Worm (Caenorhabditis elegans) whole organism, late embryonic: Measurements from ENCODE around the gene cdh-3.

ENCODE experiments used
- F13H6.1 ChIP-seq: sonication (generic microtip); optimal IDR thresholded peaks from 2 replicates; lab custom pipeline; 2016; ENCODE audit warnings: missing genetic modification characterization, missing compliant biosample characterization
- K02D7.2 ChIP-seq: sonication (generic microtip); optimal IDR thresholded peaks from 2 replicates; lab custom pipeline; 2017; ENCODE audit warnings: mild to moderate bottlenecking, missing genetic modification characterization, missing compliant biosample characterization
- K09A11.1 ChIP-seq: sonication (generic microtip); optimal IDR thresholded peaks from 2 replicates; lab custom pipeline; 2017; ENCODE audit warnings: antibody characterized with exemption, mild to moderate bottlenecking, missing genetic modification characterization, missing compliant biosample characterization; ENCODE audit not compliant: insufficient read depth
- T23F11.4 ChIP-seq: fragments of 200-800 bp; sonication (Bioruptor generic); optimal IDR thresholded peaks from 2 replicates; lab custom pipeline; 2018; ENCODE audit warnings: mild to moderate bottlenecking, missing genetic modification characterization, missing compliant biosample characterization
- Y22D7AL.16 ChIP-seq: sonication (generic microtip); optimal IDR thresholded peaks from 2 replicates; lab custom pipeline; 2016; ENCODE audit warnings: missing genetic modification characterization, missing compliant biosample characterization
- ceh-19 ChIP-seq: fragments of 200-800 bp; sonication (Bioruptor generic); optimal IDR thresholded peaks from 2 replicates; lab custom pipeline; 2018; ENCODE audit warnings: mild to moderate bottlenecking, missing genetic modification characterization, missing compliant biosample characterization
- ceh-22 ChIP-seq: sonication (generic microtip); optimal IDR thresholded peaks from 2 replicates; lab custom pipeline; 2017; ENCODE audit warnings: missing biosample characterization, missing genetic modification characterization
- ceh-31 ChIP-seq: sonication (generic microtip); optimal IDR thresholded peaks from 2 replicates; lab custom pipeline; 2016; ENCODE audit warnings: missing genetic modification characterization, missing compliant biosample characterization
- ceh-34 ChIP-seq: sonication (generic microtip); optimal IDR thresholded peaks from 2 replicates; lab custom pipeline; 2016; ENCODE audit warnings: mild to moderate bottlenecking, missing genetic modification characterization, missing compliant biosample characterization
- ceh-48 ChIP-seq: sonication (generic microtip); optimal IDR thresholded peaks from 2 replicates; lab custom pipeline; 2016; ENCODE audit warnings: missing genetic modification characterization, inconsistent platforms, missing compliant biosample characterization
- ceh-9 ChIP-seq: sonication (generic microtip); optimal IDR thresholded peaks from 2 replicates; lab custom pipeline; 2016; ENCODE audit warnings: mild to moderate bottlenecking, missing genetic modification characterization, inconsistent platforms, missing compliant biosample characterization
- che-1 ChIP-seq: sonication (generic microtip); optimal IDR thresholded peaks from 2 replicates; lab custom pipeline; 2016; ENCODE audit warnings: mild to moderate bottlenecking, missing genetic modification characterization, missing compliant biosample characterization
- dve-1 ChIP-seq: sonication (generic microtip); optimal IDR thresholded peaks from 2 replicates; lab custom pipeline; 2017; ENCODE audit warnings: antibody characterized with exemption, mild to moderate bottlenecking, missing genetic modification characterization, missing compliant biosample characterization
- elt-4 ChIP-seq: sonication (generic microtip); optimal IDR thresholded peaks from 2 replicates; lab custom pipeline; 2016; ENCODE audit warnings: missing genetic modification characterization, missing compliant biosample characterization
- fax-1 ChIP-seq: sonication (generic microtip); optimal IDR thresholded peaks from 2 replicates; lab custom pipeline; 2016; ENCODE audit warnings: missing genotype, missing genetic modification characterization, missing compliant biosample characterization
- hlh-6 ChIP-seq: sonication (generic microtip); optimal IDR thresholded peaks from 2 replicates; lab custom pipeline; 2016; ENCODE audit warnings: missing genotype, missing genetic modification characterization, missing compliant biosample characterization
- lin-11 ChIP-seq: fragments of 200-800 bp; sonication (Bioruptor generic); optimal IDR thresholded peaks from 2 replicates; lab custom pipeline; 2018; ENCODE audit warnings: mild to moderate bottlenecking, missing genetic modification characterization, missing compliant biosample characterization
- madf-2 ChIP-seq: sonication (generic microtip); optimal IDR thresholded peaks from 2 replicates; lab custom pipeline; 2017; ENCODE audit warnings: missing genetic modification characterization, missing compliant biosample characterization
- nfya-1 ChIP-seq: sonication (generic microtip); optimal IDR thresholded peaks from 2 replicates; lab custom pipeline; 2017; ENCODE audit warnings: missing genetic modification characterization, mild to moderate bottlenecking, missing compliant biosample characterization, antibody characterized with exemption, moderate library complexity
- odd-2 ChIP-seq: sonication (generic microtip); optimal IDR thresholded peaks from 2 replicates; lab custom pipeline; 2017; ENCODE audit warnings: antibody characterized with exemption, mild to moderate bottlenecking, missing genetic modification characterization, missing compliant biosample characterization
- pag-3 ChIP-seq: sonication (generic microtip); optimal IDR thresholded peaks from 2 replicates; lab custom pipeline; 2016; ENCODE audit warnings: missing compliant biosample characterization, missing genetic modification characterization, borderline replicate concordance
- pat-9 ChIP-seq: fragments of 200-800 bp; sonication (Bioruptor generic); optimal IDR thresholded peaks from 2 replicates; lab custom pipeline; 2018; ENCODE audit warnings: mild to moderate bottlenecking, missing genetic modification characterization, moderate library complexity, missing compliant biosample characterization
- pax-1 ChIP-seq: fragments of 150-350 bp; optimal IDR thresholded peaks from 2 replicates; lab custom pipeline; 2014; ENCODE audit warnings: missing biosample characterization, missing genetic modification characterization
- pha-2 ChIP-seq: sonication (generic microtip); optimal IDR thresholded peaks from 2 replicates; lab custom pipeline; 2017; ENCODE audit warnings: mild to moderate bottlenecking, missing genetic modification characterization, missing compliant biosample characterization
- pqm-1 ChIP-seq: sonication (generic microtip); optimal IDR thresholded peaks from 2 replicates; lab custom pipeline; 2016; ENCODE audit warnings: missing genetic modification characterization, missing compliant biosample characterization
- ref-2 ChIP-seq: sonication (generic microtip); optimal IDR thresholded peaks from 2 replicates; lab custom pipeline; 2016; ENCODE audit warnings: missing genetic modification characterization, missing compliant biosample characterization
- rnt-1 ChIP-seq: sonication (generic microtip); optimal IDR thresholded peaks from 2 replicates; lab custom pipeline; 2016; ENCODE audit warnings: missing genetic modification characterization, missing compliant biosample characterization
- sdc-2 ChIP-seq: sonication (generic microtip); optimal IDR thresholded peaks from 2 replicates; lab custom pipeline; 2016; ENCODE audit warnings: missing genotype, missing genetic modification characterization, missing compliant biosample characterization
- sox-2 ChIP-seq: fragments of 200-800 bp; sonication (Bioruptor generic); IDR thresholded peaks from 2 replicates; pipeline ENCODE4 v1.3.6; 2022; ENCODE audit warnings: missing genetic modification reagents, missing genetic modification characterization, missing compliant biosample characterization
- syd-9 ChIP-seq: sonication (generic microtip); optimal IDR thresholded peaks from 2 replicates; lab custom pipeline; 2016; ENCODE audit warnings: mild to moderate bottlenecking, missing genetic modification characterization, moderate library complexity, missing compliant biosample characterization
- tbx-7 ChIP-seq: sonication (generic microtip); optimal IDR thresholded peaks from 2 replicates; lab custom pipeline; 2016; ENCODE audit warnings: missing genotype, missing genetic modification characterization, missing compliant biosample characterization
- unc-42 ChIP-seq: sonication (generic microtip); optimal IDR thresholded peaks from 2 replicates; lab custom pipeline; 2016; ENCODE audit warnings: missing genotype, missing genetic modification characterization, missing compliant biosample characterization
- unc-86 ChIP-seq: sonication (generic microtip); optimal IDR thresholded peaks from 2 replicates; lab custom pipeline; 2016; ENCODE audit warnings: missing genetic modification characterization, missing compliant biosample characterization

Gene cdh-3

DNA sequence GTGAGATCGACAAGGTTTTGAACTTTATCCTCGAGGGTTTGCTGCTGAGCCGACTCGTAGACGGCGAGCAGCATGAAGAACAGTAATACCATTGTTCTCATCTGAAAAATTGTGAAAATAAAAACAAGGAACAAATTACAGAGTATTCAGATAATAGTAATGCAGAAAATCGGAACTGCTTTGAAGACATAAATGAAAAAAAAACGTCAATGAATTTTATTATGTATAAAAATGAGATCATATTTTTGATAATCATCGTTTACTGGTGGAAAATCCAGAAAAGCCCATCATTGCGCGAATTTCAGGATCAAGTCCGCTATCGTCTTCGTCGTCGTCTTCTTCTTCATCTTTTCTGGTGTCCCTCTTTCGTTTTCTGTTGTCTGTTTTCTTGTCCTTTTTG, 14.7 kb upstream of the cdh-3 start, which contains the start of gene ZK686.3:
ZK686.3 (minus strand) TSS at position 101 of the 400 bp plus-strand sequence.
- TF ChIP-seq hlh-6 (tag; lab: Kevin White, UChicago) (no peak), madf-2 (tag; lab: Kevin White, UChicago) (no peak), lin-11 (tag; lab: Kevin White, UChicago) (no peak), K09A11.1 (tag; lab: Kevin White, UChicago) (no peak), ceh-9 (tag; lab: Kevin White, UChicago) (no peak), unc-86 (no peak), ceh-31 (tag; lab: Kevin White, UChicago) (no peak), tbx-7 (tag; lab: Kevin White, UChicago) (no peak), rnt-1 (tag; lab: Kevin White, UChicago) (no peak), odd-2 (tag; lab: Kevin White, UChicago) (no peak), dve-1 (tag; lab: Kevin White, UChicago) (no peak), ceh-19 (GFP tag; lab: Kevin White, UChicago) (no peak), ceh-22 (tag; lab: Kevin White, UChicago) (no peak), ref-2 (tag; lab: Kevin White, UChicago) (no peak), syd-9 (tag; lab: Kevin White, UChicago) (no peak), K02D7.2 (tag; lab: Kevin White, UChicago) (no peak)

DNA sequence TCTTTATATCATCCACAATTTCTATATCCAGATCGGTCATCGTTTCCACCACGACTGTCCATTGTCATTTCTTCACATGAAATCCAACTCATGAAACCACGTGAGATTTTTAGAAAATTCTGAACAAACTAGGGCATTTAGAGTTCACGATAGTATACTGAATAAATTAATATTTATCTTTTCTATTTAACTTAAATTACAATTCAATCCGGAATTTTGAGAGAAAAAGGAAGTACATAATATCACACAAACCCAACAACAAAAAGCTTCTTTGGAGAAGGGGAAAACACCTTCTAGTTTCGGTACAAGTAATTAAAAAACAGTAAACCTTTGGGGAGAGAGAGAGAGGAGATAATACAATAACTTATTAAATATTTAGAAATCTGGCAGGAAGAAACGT, 13.2 kb upstream of the cdh-3 start, which contains the start of gene ZK686.5:
ZK686.5 (minus strand) TSS at position 101 of the 400 bp plus-strand sequence.
- TF ChIP-seq syd-9 (tag; lab: Kevin White, UChicago) (no peak), pha-2 (no peak), Y22D7AL.16 (tag; lab: Kevin White, UChicago) (no peak), unc-42 (tag; lab: Kevin White, UChicago) (no peak), fax-1 (tag; lab: Kevin White, UChicago) (no peak), pag-3 (tag; lab: Kevin White, UChicago) (no peak), K09A11.1 (tag; lab: Kevin White, UChicago) (no peak), pqm-1 (no peak)
- TF ChIP-seq, all 69 proteins: peak for 0

DNA sequence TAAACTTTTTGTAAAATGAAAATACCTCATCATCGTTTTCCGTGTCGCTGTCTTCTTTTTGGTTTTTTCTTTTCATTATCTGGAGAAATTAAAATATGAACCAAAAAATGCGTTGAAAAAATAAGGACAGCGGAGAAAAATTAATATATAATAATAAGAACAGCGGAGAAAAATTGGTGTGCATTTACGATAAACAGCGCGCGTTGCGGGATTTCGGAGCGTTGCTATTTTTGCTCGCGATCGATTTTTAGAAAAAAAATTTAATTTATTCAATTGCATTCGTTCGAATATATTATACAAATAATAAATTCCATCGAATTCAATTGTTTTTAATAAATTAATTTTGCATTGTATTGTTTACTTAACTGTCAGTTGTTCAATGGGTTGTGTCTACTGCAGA, 11.7 kb upstream of the cdh-3 start, which contains the start of gene ZK686.2:
ZK686.2 (minus strand) TSS at position 79 of the 400 bp plus-strand sequence.
- TF ChIP-seq ceh-34, result no peak
- TF ChIP-seq ceh-48 (tag; lab: Kevin White, UChicago), result peak; percentile 77
- TF ChIP-seq pat-9, result no peak
- TF ChIP-seq nfya-1 (tag; lab: Kevin White, UChicago), result peak; percentile 24
- no peak for TF ChIP-seq sox-2
- TF ChIP-seq unc-42 (tag; lab: Kevin White, UChicago), result peak; percentile 40
- TF ChIP-seq fax-1 (tag; lab: Kevin White, UChicago), result no peak
- no peak for TF ChIP-seq Y22D7AL.16 (tag; lab: Kevin White, UChicago)
- no peak for TF ChIP-seq F13H6.1 (tag; lab: Kevin White, UChicago)
- no peak for TF ChIP-seq che-1 (tag; lab: Kevin White, UChicago)
- TF ChIP-seq pax-1 (tag; lab: Kevin White, UChicago), result no peak
- no peak for TF ChIP-seq ceh-31 (tag; lab: Kevin White, UChicago)
- TF ChIP-seq rnt-1 (tag; lab: Kevin White, UChicago), result no peak
- no peak for TF ChIP-seq T23F11.4 (GFP tag; lab: Kevin White, UChicago)
- no peak for TF ChIP-seq K02D7.2 (tag; lab: Kevin White, UChicago)
- no peak for TF ChIP-seq lin-11 (tag; lab: Kevin White, UChicago)
- no peak for TF ChIP-seq elt-4 (tag; lab: Kevin White, UChicago)

DNA sequence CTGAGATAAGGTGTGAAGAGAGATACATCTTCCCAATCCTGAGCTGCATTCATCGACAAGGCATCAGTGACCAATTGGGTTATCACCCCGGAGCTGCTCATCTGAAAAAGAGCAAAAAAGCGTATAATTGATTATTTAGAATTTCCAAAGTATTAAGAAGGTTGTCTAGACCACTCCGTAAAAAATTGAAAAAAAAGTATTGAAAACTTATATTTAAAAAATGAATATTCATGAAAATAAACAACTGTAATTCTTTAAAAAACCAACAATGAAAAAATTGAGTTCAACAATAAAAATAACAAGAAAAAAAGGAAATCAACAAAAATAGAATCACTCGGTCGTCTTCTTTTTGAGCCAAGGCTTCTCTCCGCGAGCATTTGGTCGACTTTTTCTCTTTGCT, 9.3 kb upstream of the cdh-3 start, which contains the start of gene mtx-2:
mtx-2 (minus strand) TSS at position 101 of the 400 bp plus-strand sequence.
- TF ChIP-seq che-1 (tag; lab: Kevin White, UChicago) (no peak), lin-11 (tag; lab: Kevin White, UChicago) (no peak), sdc-2 (tag; lab: Kevin White, UChicago) (no peak), K02D7.2 (tag; lab: Kevin White, UChicago) (no peak), hlh-6 (tag; lab: Kevin White, UChicago) (no peak), syd-9 (tag; lab: Kevin White, UChicago) (no peak), ceh-19 (GFP tag; lab: Kevin White, UChicago) (no peak)
